Worm (Caenorhabditis elegans) whole organism, early embryonic: ENCODE results near the gene ldp-1.

ENCODE experiments used
- B0310.2 ChIP-seq: sonication (generic microtip); optimal IDR thresholded peaks from 2 replicates; lab custom pipeline; 2016; ENCODE audit warnings: mild to moderate bottlenecking, missing genetic modification characterization, missing compliant biosample characterization
- F13C5.2 ChIP-seq: sonication (generic microtip); optimal IDR thresholded peaks from 2 replicates; lab custom pipeline; 2017; ENCODE audit warnings: mild to moderate bottlenecking, missing genetic modification characterization, inconsistent platforms, missing compliant biosample characterization
- aly-1 ChIP-seq: sonication (generic microtip); optimal IDR thresholded peaks from 2 replicates; lab custom pipeline; 2016; ENCODE audit warnings: missing genetic modification characterization, missing compliant biosample characterization
- ama-1 ChIP-seq: fragments of 150-350 bp; optimal IDR thresholded peaks from 2 replicates; lab custom pipeline; 2014
- ceh-13 ChIP-seq: fragments of 200-800 bp; sonication (Bioruptor generic); optimal IDR thresholded peaks from 2 replicates; lab custom pipeline; 2018; ENCODE audit warnings: mild to moderate bottlenecking, missing genetic modification characterization, missing compliant biosample characterization
- ceh-36 ChIP-seq: sonication (generic microtip); optimal IDR thresholded peaks from 2 replicates; lab custom pipeline; 2016; ENCODE audit warnings: missing genetic modification characterization, inconsistent platforms, missing compliant biosample characterization
- ets-7 ChIP-seq: sonication (generic microtip); optimal IDR thresholded peaks from 2 replicates; lab custom pipeline; 2016; ENCODE audit warnings: missing genotype, missing genetic modification characterization, missing compliant biosample characterization
- flt-1 ChIP-seq: fragments of 200-800 bp; sonication (Bioruptor generic); IDR thresholded peaks from 2 replicates; pipeline ENCODE4 v1.3.6; 2022; ENCODE audit warnings: missing genetic modification characterization, missing compliant biosample characterization
- hmbx-1 ChIP-seq: sonication (generic microtip); optimal IDR thresholded peaks from 2 replicates; lab custom pipeline; 2016; ENCODE audit warnings: mild to moderate bottlenecking, missing genetic modification characterization, missing compliant biosample characterization
- hmg-4 ChIP-seq: fragments of 200-800 bp; sonication (Bioruptor generic); optimal IDR thresholded peaks from 2 replicates; lab custom pipeline; 2018; ENCODE audit warnings: mild to moderate bottlenecking, missing genetic modification characterization, missing compliant biosample characterization
- hnd-1 ChIP-seq: sonication (generic microtip); optimal IDR thresholded peaks from 2 replicates; lab custom pipeline; 2016; ENCODE audit warnings: missing genetic modification characterization, missing compliant biosample characterization
- pes-1 ChIP-seq: fragments of 200-800 bp; sonication (Bioruptor generic); IDR thresholded peaks from 2 replicates; pipeline ENCODE4 v1.3.6; 2022; ENCODE audit warnings: missing genetic modification reagents, missing genetic modification characterization, missing compliant biosample characterization
- scrt-1 ChIP-seq: fragments of 200-800 bp; sonication (Bioruptor generic); IDR thresholded peaks from 2 replicates; pipeline ENCODE4 v1.3.6; 2022; ENCODE audit warnings: missing genetic modification characterization, missing compliant biosample characterization
- sea-1 ChIP-seq: fragments of 200-800 bp; sonication (Bioruptor generic); conservative IDR thresholded peaks from 2 replicates; pipeline ENCODE4 v1.3.6; 2022; ENCODE audit warnings: missing genetic modification characterization, missing compliant biosample characterization
- tbx-11 ChIP-seq: fragments of 200-800 bp; sonication (Bioruptor generic); IDR thresholded peaks from 2 replicates; pipeline ENCODE4 v1.3.6; 2022; ENCODE audit warnings: missing genetic modification characterization, missing compliant biosample characterization
- tbx-37 ChIP-seq: fragments of 200-800 bp; sonication (Bioruptor generic); conservative IDR thresholded peaks from 2 replicates; pipeline ENCODE4 v1.3.6; 2022; ENCODE audit warnings: missing genetic modification reagents, missing genetic modification characterization, missing compliant biosample characterization
- tra-4 ChIP-seq: sonication (generic microtip); optimal IDR thresholded peaks from 2 replicates; lab custom pipeline; 2017; ENCODE audit warnings: missing genetic modification characterization, missing compliant biosample characterization

The ldp-1 gene

ce11 chrV:2166679-2167078, 39.3 kb downstream of the ldp-1 start, which contains the start of gene srbc-19:
TSS of gene srbc-19 (minus strand) at chrV:2166779.
- TF ChIP-seq F13C5.2 = no peak
- no peak for TF ChIP-seq flt-1 (GFP tag; lab: Robert Waterston, UW)
- TF ChIP-seq tbx-11 = no peak
- no peak for TF ChIP-seq scrt-1 (GFP tag; lab: Robert Waterston, UW)
- TF ChIP-seq ceh-13 (GFP tag; lab: Kevin White, UChicago) = no peak
- TF ChIP-seq hmg-4 = no peak
- TF ChIP-seq aly-1 (tag; lab: Kevin White, UChicago) = no peak
- no peak for TF ChIP-seq pes-1 (GFP tag; lab: Robert Waterston, UW)
- TF ChIP-seq B0310.2 (tag; lab: Kevin White, UChicago) = no peak
- TF ChIP-seq tbx-37 (GFP tag; lab: Robert Waterston, UW) = no peak
- no peak for TF ChIP-seq ama-1

ce11 chrV:2174465-2174864, 47.1 kb downstream of the ldp-1 start:
- no peak for TF ChIP-seq tra-4 (tag; lab: Kevin White, UChicago)
- TF ChIP-seq F13C5.2 = no peak
- TF ChIP-seq ama-1 = no peak
- TF ChIP-seq ceh-13 (GFP tag; lab: Kevin White, UChicago) = no peak
- TF ChIP-seq tbx-11 = no peak
- TF ChIP-seq tbx-37 (GFP tag; lab: Robert Waterston, UW) = no peak
- TF ChIP-seq hmg-4 = no peak
- no peak for TF ChIP-seq B0310.2 (tag; lab: Kevin White, UChicago)

ce11 chrV:2175242-2175641, 47.9 kb downstream of the ldp-1 start, which contains the start of gene C45H4.18:
TSS of gene C45H4.18 (plus strand) at chrV:2175542.
- TF ChIP-seq tbx-37 (GFP tag; lab: Robert Waterston, UW) (no peak), scrt-1 (GFP tag; lab: Robert Waterston, UW) (no peak), hnd-1 (tag; lab: Kevin White, UChicago) (no peak), aly-1 (tag; lab: Kevin White, UChicago) (no peak), flt-1 (GFP tag; lab: Robert Waterston, UW) (no peak), tra-4 (tag; lab: Kevin White, UChicago) (no peak), B0310.2 (tag; lab: Kevin White, UChicago) (no peak), hmg-4 (no peak), pes-1 (GFP tag; lab: Robert Waterston, UW) (no peak), sea-1 (GFP tag; lab: Robert Waterston, UW) (no peak), F13C5.2 (no peak), hmbx-1 (tag; lab: Kevin White, UChicago) (no peak)

- TF ChIP-seq ets-7 (no peak), flt-1 (GFP tag; lab: Robert Waterston, UW) (no peak), B0310.2 (tag; lab: Kevin White, UChicago) (no peak), tbx-11 (no peak), ceh-13 (GFP tag; lab: Kevin White, UChicago) (no peak), hmg-4 (no peak), hnd-1 (tag; lab: Kevin White, UChicago) (no peak), pes-1 (GFP tag; lab: Robert Waterston, UW) (no peak), tra-4 (tag; lab: Kevin White, UChicago) (no peak), aly-1 (tag; lab: Kevin White, UChicago) (no peak), F13C5.2 (no peak), hmbx-1 (tag; lab: Kevin White, UChicago) (no peak)
Observed at ce11 chrV:2177307-2177764, 50.0 kb downstream of the ldp-1 start, which contains the start of gene srbc-17. TSS of gene srbc-17 (plus strand) at chrV:2177714.

ce11 chrV:2179214-2179613, 51.9 kb downstream of the ldp-1 start, which contains the start of gene cyp-33C1:
TSS of gene cyp-33C1 (plus strand) at chrV:2179514.
- TF ChIP-seq sea-1 (GFP tag; lab: Robert Waterston, UW) (no peak), hmg-4 (no peak), flt-1 (GFP tag; lab: Robert Waterston, UW) (no peak), scrt-1 (GFP tag; lab: Robert Waterston, UW) (no peak), tbx-11 (no peak), pes-1 (GFP tag; lab: Robert Waterston, UW) (no peak), aly-1 (tag; lab: Kevin White, UChicago) (no peak), B0310.2 (tag; lab: Kevin White, UChicago) (no peak), ets-7 (no peak), tra-4 (tag; lab: Kevin White, UChicago) (no peak), F13C5.2 (no peak), tbx-37 (GFP tag; lab: Robert Waterston, UW) (no peak), ceh-36 (no peak), ama-1 (no peak), ceh-13 (GFP tag; lab: Kevin White, UChicago) (no peak), hnd-1 (tag; lab: Kevin White, UChicago) (no peak)
